Fruit fly (Drosophila melanogaster): ENCODE measurements around the gene CG31678.

Gene CG31678

dm6 chr2L:20656110-20656509, 19.6 kb downstream of the CG31678 start, which contains the start of the genes brun and CG2614:
TSS of gene brun (minus strand) at chr2L:20656178.
TSS of gene CG2614 (plus strand) at chr2L:20656426.
- peak; percentile 26 for TF ChIP-seq CG11762 (GFP tag; optimal IDR thresholded peaks at IDR 0.05; ENCODE audit: insufficient read depth)
- TF ChIP-seq CG11902 (GFP tag; optimal IDR thresholded peaks at IDR 0.05): peak; percentile 35
- no peak for TF ChIP-seq topi (GFP tag; optimal IDR thresholded peaks at IDR 0.05)
- no peak for TF ChIP-seq dsx (GFP tag; optimal IDR thresholded peaks at IDR 0.05; ENCODE audit: poor library complexity, severe bottlenecking)
- no peak for TF ChIP-seq ss (GFP tag; optimal IDR thresholded peaks at IDR 0.05)
- TF ChIP-seq Gug (GFP tag; IDR thresholded peaks at IDR 0.05): peak; percentile 32; the same call in 1 of the 2 replicates
- TF ChIP-seq achi (GFP tag; optimal IDR thresholded peaks at IDR 0.05): no peak
- TF ChIP-seq CG7368 (GFP tag; optimal IDR thresholded peaks at IDR 0.05): no peak
- TF ChIP-seq fd59A (GFP tag; optimal IDR thresholded peaks at IDR 0.05): no peak
- no peak for TF ChIP-seq CG1621 (tag; optimal IDR thresholded peaks at IDR 0.05)
- no peak for TF ChIP-seq CG6792 (GFP tag; optimal IDR thresholded peaks at IDR 0.05)
- TF ChIP-seq CG3032 (tag; optimal IDR thresholded peaks at IDR 0.05): peak; percentile 52
- no peak for TF ChIP-seq Sox14 (GFP tag; optimal IDR thresholded peaks at IDR 0.05)
- 0 out of 3 replicates have a peak, but pooled peaks have one; percentile 36 for TF ChIP-seq eg (GFP tag; IDR thresholded peaks at IDR 0.05)
- no peak for TF ChIP-seq net (GFP tag; optimal IDR thresholded peaks at IDR 0.05)
- TF ChIP-seq Hr38 (GFP tag; optimal IDR thresholded peaks at IDR 0.05): no peak
- no peak for TF ChIP-seq fkh (GFP tag; optimal IDR thresholded peaks at IDR 0.05)
- TF ChIP-seq Hr4 (GFP tag; optimal IDR thresholded peaks at IDR 0.05): no peak
- TF ChIP-seq CG11294 (GFP tag; IDR thresholded peaks at IDR 0.05): peak; percentile 31; the same call in 1 of the 2 replicates
- TF ChIP-seq Eip75B (GFP tag; optimal IDR thresholded peaks at IDR 0.05): no peak
- peak; percentile 44; the same call in 1 of the 3 replicates for TF ChIP-seq CG6163 (GFP tag; IDR thresholded peaks at IDR 0.05)
- peak; percentile 67 for TF ChIP-seq esn (GFP tag; optimal IDR thresholded peaks at IDR 0.05)
- TF ChIP-seq Eip78C (GFP tag): no peak
- no peak for TF ChIP-seq Ets96B (tag; optimal IDR thresholded peaks at IDR 0.05)
- no peak for TF ChIP-seq Smox (GFP tag; optimal IDR thresholded peaks at IDR 0.05)
- TF ChIP-seq Ets21C (GFP tag; optimal IDR thresholded peaks at IDR 0.05): no peak
- TF ChIP-seq Eip93F (GFP tag; optimal IDR thresholded peaks at IDR 0.05): no peak
- TF ChIP-seq CG31627 (GFP tag; optimal IDR thresholded peaks at IDR 0.05): peak; percentile 77
- TF ChIP-seq Sox102F (GFP tag; optimal IDR thresholded peaks at IDR 0.05): no peak
- no peak for TF ChIP-seq CG8319 (GFP tag; optimal IDR thresholded peaks at IDR 0.05)
- peak; percentile 79 for TF ChIP-seq Hr39 (GFP tag; optimal IDR thresholded peaks at IDR 0.05)
- TF ChIP-seq CG4318 (GFP tag; optimal IDR thresholded peaks at IDR 0.05): no peak
- no peak for TF ChIP-seq pdm3 (GFP tag; optimal IDR thresholded peaks at IDR 0.05)
- TF ChIP-seq Met (GFP tag; optimal IDR thresholded peaks at IDR 0.05): no peak
- no peak for TF ChIP-seq CG34406 (GFP tag; optimal IDR thresholded peaks at IDR 0.05)
- TF ChIP-seq CG6808 (GFP tag; optimal IDR thresholded peaks at IDR 0.05): no peak
- TF ChIP-seq CG32006 (GFP tag; optimal IDR thresholded peaks at IDR 0.05): no peak
- no peak for TF ChIP-seq CG8119 (GFP tag; IDR thresholded peaks at IDR 0.05)
- no peak for TF ChIP-seq CG6854 (GFP tag; optimal IDR thresholded peaks at IDR 0.05)
- no peak for TF ChIP-seq OdsH (GFP tag; optimal IDR thresholded peaks at IDR 0.05)
- no peak for TF ChIP-seq CG3919 (GFP tag; optimal IDR thresholded peaks at IDR 0.05)
- peak; percentile 43; the same call in 1 of the 2 replicates for TF ChIP-seq CG15336 (GFP tag; IDR thresholded peaks at IDR 0.05)
- TF ChIP-seq CG16779 (tag; optimal IDR thresholded peaks at IDR 0.05): no peak
- peak; percentile 49 for TF ChIP-seq Sox15 (GFP tag; optimal IDR thresholded peaks at IDR 0.05)
- TF ChIP-seq lz (GFP tag; optimal IDR thresholded peaks at IDR 0.05): peak; percentile 76
- no peak for TF ChIP-seq salr (GFP tag; optimal IDR thresholded peaks at IDR 0.05)
- TF ChIP-seq CG6276 (GFP tag; optimal IDR thresholded peaks at IDR 0.05): no peak
- no peak for TF ChIP-seq Blimp-1 (GFP tag; optimal IDR thresholded peaks at IDR 0.05)
- no peak for TF ChIP-seq CG10669 (GFP tag; optimal IDR thresholded peaks at IDR 0.05)
- TF ChIP-seq vri (GFP tag; optimal IDR thresholded peaks at IDR 0.05): no peak
- no peak for TF ChIP-seq CG8632 (GFP tag; optimal IDR thresholded peaks at IDR 0.05)
- peak; percentile 19 for TF ChIP-seq Lpt (GFP tag; optimal IDR thresholded peaks at IDR 0.05)
- TF ChIP-seq svp (GFP tag): no peak

All from whole organism, prepupa.